Worm (Caenorhabditis elegans) whole organism, young adult: Measurements from ENCODE around the gene F40F8.1.

ENCODE experiments used
- C17E4.6 ChIP-seq: fragments of 200-800 bp; sonication (Bioruptor generic); IDR thresholded peaks from 2 replicates; pipeline ENCODE4 v1.3.6; 2022; ENCODE audit warnings: missing genetic modification reagents, missing genetic modification characterization, missing compliant biosample characterization
- F23B12.7 ChIP-seq: sonication (generic microtip); optimal IDR thresholded peaks from 2 replicates; lab custom pipeline; 2017; ENCODE audit warnings: missing genetic modification characterization, mild to moderate bottlenecking, missing compliant biosample characterization, antibody characterized with exemption, moderate library complexity; ENCODE audit not compliant: insufficient read depth
- F49E8.2 ChIP-seq: sonication (generic microtip); optimal IDR thresholded peaks from 3 replicates; lab custom pipeline; 2017; ENCODE audit warnings: missing genetic modification characterization, mild to moderate bottlenecking, missing compliant biosample characterization, antibody characterized with exemption, moderate library complexity; ENCODE audit not compliant: insufficient read depth
- F55B11.4 ChIP-seq: sonication (generic microtip); optimal IDR thresholded peaks from 2 replicates; lab custom pipeline; 2016; ENCODE audit warnings: missing compliant biosample characterization, missing genetic modification characterization, borderline replicate concordance; ENCODE audit not compliant: insufficient read depth
- K12H6.12 ChIP-seq: fragments of 200-800 bp; sonication (Bioruptor generic); optimal IDR thresholded peaks from 2 replicates; lab custom pipeline; 2018; ENCODE audit warnings: mild to moderate bottlenecking, missing genetic modification characterization, missing compliant biosample characterization
- T26A5.8 ChIP-seq: sonication (generic microtip); optimal IDR thresholded peaks from 2 replicates; lab custom pipeline; 2016; ENCODE audit warnings: missing genetic modification characterization, missing compliant biosample characterization
- Y79H2A.3 ChIP-seq: fragments of 200-800 bp; sonication (Bioruptor generic); conservative IDR thresholded peaks from 2 replicates; pipeline ENCODE4 v1.3.6; 2022; ENCODE audit warnings: missing genetic modification reagents, missing genetic modification characterization, missing compliant biosample characterization
- Y95B8A.8 ChIP-seq: fragments of 200-800 bp; sonication (Bioruptor generic); IDR thresholded peaks from 2 replicates; pipeline ENCODE4 v1.3.6; 2022; ENCODE audit warnings: missing genetic modification reagents, missing genetic modification characterization, missing compliant biosample characterization
- ZK185.1 ChIP-seq: sonication (generic microtip); optimal IDR thresholded peaks from 2 replicates; lab custom pipeline; 2016; ENCODE audit warnings: mild to moderate bottlenecking, missing genetic modification characterization, missing compliant biosample characterization; ENCODE audit not compliant: poor library complexity, severe bottlenecking
- akir-1 ChIP-seq: fragments of 200-800 bp; sonication (Bioruptor generic); optimal IDR thresholded peaks from 2 replicates; lab custom pipeline; 2018; ENCODE audit warnings: mild to moderate bottlenecking, missing genetic modification characterization, moderate library complexity, missing compliant biosample characterization
- attf-6 ChIP-seq: fragments of 200-800 bp; sonication (Bioruptor generic); IDR thresholded peaks from 2 replicates; pipeline ENCODE4 v1.3.6; 2022; ENCODE audit warnings: missing genetic modification reagents, missing genetic modification characterization, missing compliant biosample characterization
- ceh-27 ChIP-seq: fragments of 200-800 bp; sonication (Bioruptor generic); optimal IDR thresholded peaks from 2 replicates; lab custom pipeline; 2018; ENCODE audit warnings: mild to moderate bottlenecking, missing genetic modification characterization, moderate library complexity, missing compliant biosample characterization
- efl-1 ChIP-seq: fragments of 150-350 bp; optimal IDR thresholded peaks from 2 replicates; lab custom pipeline; 2014; ENCODE audit warnings: missing biosample characterization, missing genetic modification reagents, missing genetic modification characterization
- egrh-3 ChIP-seq: fragments of 200-800 bp; sonication (Bioruptor generic); IDR thresholded peaks from 2 replicates; pipeline ENCODE4 v1.3.6; 2022; ENCODE audit warnings: missing genetic modification reagents, missing genetic modification characterization, missing compliant biosample characterization
- hmg-1.2 ChIP-seq: fragments of 200-800 bp; sonication (Bioruptor generic); IDR thresholded peaks from 2 replicates; pipeline ENCODE4 v1.3.6; 2022; ENCODE audit warnings: missing genetic modification reagents, missing genetic modification characterization, missing compliant biosample characterization
- hmg-20 ChIP-seq: fragments of 200-800 bp; sonication (Bioruptor generic); IDR thresholded peaks from 2 replicates; pipeline ENCODE4 v1.3.6; 2022; ENCODE audit warnings: missing genetic modification reagents, missing genetic modification characterization, missing compliant biosample characterization
- hsf-1 ChIP-seq: fragments of 200-800 bp; sonication (Bioruptor generic); IDR thresholded peaks from 2 replicates; pipeline ENCODE4 v1.3.6; 2022; ENCODE audit warnings: missing genetic modification reagents, missing genetic modification characterization, missing compliant biosample characterization
- lag-1 ChIP-seq: fragments of 200-800 bp; sonication (Bioruptor generic); IDR thresholded peaks from 2 replicates; pipeline ENCODE4 v1.3.6; 2022; ENCODE audit warnings: missing genetic modification reagents, missing genetic modification characterization, missing compliant biosample characterization
- lin-26 ChIP-seq: fragments of 200-800 bp; sonication (Bioruptor generic); IDR thresholded peaks from 2 replicates; pipeline ENCODE4 v1.3.6; 2022; ENCODE audit warnings: missing genetic modification reagents, missing genetic modification characterization, missing compliant biosample characterization
- madf-10 ChIP-seq: sonication (generic microtip); optimal IDR thresholded peaks from 2 replicates; lab custom pipeline; 2016; ENCODE audit warnings: mild to moderate bottlenecking, missing genetic modification characterization, missing compliant biosample characterization
- mes-4 ChIP-seq: sonication (generic microtip); optimal IDR thresholded peaks from 2 replicates; lab custom pipeline; 2016; ENCODE audit warnings: missing genotype, missing genetic modification characterization, missing compliant biosample characterization
- nhr-120 ChIP-seq: fragments of 200-800 bp; sonication (Bioruptor generic); IDR thresholded peaks from 2 replicates; pipeline ENCODE4 v1.3.6; 2022; ENCODE audit warnings: missing genetic modification characterization, missing compliant biosample characterization
- nhr-27 ChIP-seq: fragments of 200-800 bp; sonication (Bioruptor generic); optimal IDR thresholded peaks from 2 replicates; lab custom pipeline; 2018; ENCODE audit warnings: mild to moderate bottlenecking, missing genetic modification characterization, moderate library complexity, missing compliant biosample characterization
- nhr-80 ChIP-seq: sonication (generic microtip); optimal IDR thresholded peaks from 2 replicates; lab custom pipeline; 2016; ENCODE audit warnings: missing genetic modification characterization, missing compliant biosample characterization
- pbrm-1 ChIP-seq: fragments of 200-800 bp; sonication (Bioruptor generic); IDR thresholded peaks from 2 replicates; pipeline ENCODE4 v1.3.6; 2022; ENCODE audit warnings: missing genetic modification reagents, missing genetic modification characterization, missing compliant biosample characterization
- sea-2 ChIP-seq: fragments of 200-800 bp; sonication (Bioruptor generic); IDR thresholded peaks from 2 replicates; pipeline ENCODE4 v1.3.6; 2022; ENCODE audit warnings: missing genetic modification characterization, missing compliant biosample characterization
- snpc-4 ChIP-seq, 5 experiments: fragments of 150-350 bp in 1 of 5; sonication (generic microtip) in 4 of 5; optimal IDR thresholded peaks; 2 replicates each; lab custom pipeline; 2014 to 2018; ENCODE audit warnings: missing genetic modification characterization in 5 of 5, missing biosample characterization in 3 of 5, antibody characterized with exemption in 2 of 5, mild to moderate bottlenecking in 2 of 5, missing compliant biosample characterization in 2 of 5, missing genotype in 2 of 5, moderate library complexity in 2 of 5, missing genetic modification reagents in 1 of 5
- tlf-1 ChIP-seq: fragments of 200-800 bp; sonication (Bioruptor generic); optimal IDR thresholded peaks from 2 replicates; lab custom pipeline; 2018; ENCODE audit warnings: mild to moderate bottlenecking, missing genetic modification characterization, missing compliant biosample characterization
- xnd-1 ChIP-seq: sonication (generic microtip); optimal IDR thresholded peaks from 2 replicates; lab custom pipeline; 2016; ENCODE audit warnings: missing genotype, missing genetic modification reagents, missing genetic modification characterization, missing compliant biosample characterization
- zfh-2 ChIP-seq: fragments of 200-800 bp; sonication (Bioruptor generic); conservative IDR thresholded peaks from 2 replicates; pipeline ENCODE4 v1.3.6; 2022; ENCODE audit warnings: missing genetic modification reagents, missing genetic modification characterization, missing compliant biosample characterization
- ztf-18 ChIP-seq: sonication (generic microtip); optimal IDR thresholded peaks from 2 replicates; lab custom pipeline; 2016; ENCODE audit warnings: missing genotype, mild to moderate bottlenecking, missing genetic modification characterization, missing compliant biosample characterization
- ztf-22 ChIP-seq: fragments of 200-800 bp; sonication (Bioruptor generic); optimal IDR thresholded peaks from 2 replicates; lab custom pipeline; 2018; ENCODE audit warnings: mild to moderate bottlenecking, missing genetic modification characterization, moderate library complexity, missing compliant biosample characterization
- ztf-25 ChIP-seq: fragments of 200-800 bp; sonication (Bioruptor generic); IDR thresholded peaks from 2 replicates; pipeline ENCODE4 v1.3.6; 2022; ENCODE audit warnings: missing genetic modification reagents, missing genetic modification characterization, missing compliant biosample characterization
- ztf-28 ChIP-seq: fragments of 200-800 bp; sonication (Bioruptor generic); IDR thresholded peaks from 2 replicates; pipeline ENCODE4 v1.3.6; 2022; ENCODE audit warnings: missing genetic modification reagents, missing genetic modification characterization, missing compliant biosample characterization
- ztf-6 ChIP-seq: fragments of 200-800 bp; sonication (Bioruptor generic); IDR thresholded peaks from 2 replicates; pipeline ENCODE4 v1.3.6; 2022; ENCODE audit warnings: missing genetic modification reagents, missing genetic modification characterization, missing compliant biosample characterization

Gene F40F8.1

ce11 chrII:11097154-11097887, 30.1 kb upstream of the F40F8.1 start, which contains the start of the genes rpl-36.A and nuo-1 (continued):
- TF ChIP-seq ztf-18 (tag; lab: Kevin White, UChicago), result peak; percentile 32
- peak; percentile 32 for TF ChIP-seq nhr-80 (tag; lab: Kevin White, UChicago)
- peak; percentile 14; the same call in 1 of the 2 replicates for TF ChIP-seq pbrm-1 (GFP tag; lab: Robert Waterston, UW)
- no peak for TF ChIP-seq C17E4.6 (GFP tag; lab: Robert Waterston, UW)
- no peak for TF ChIP-seq attf-6
- TF ChIP-seq F23B12.7 (tag; lab: Kevin White, UChicago), result peak; percentile 91
- TF ChIP-seq K12H6.12, result peak; percentile 46
- no peak for TF ChIP-seq mes-4 (tag; lab: Kevin White, UChicago)
- no peak for TF ChIP-seq hmg-20 (GFP tag; lab: Robert Waterston, UW)
- TF ChIP-seq Y95B8A.8 (GFP tag; lab: Robert Waterston, UW), result no peak
- no peak for TF ChIP-seq lin-26 (GFP tag; lab: Robert Waterston, UW)
- no peak for TF ChIP-seq nhr-27 (tag; lab: Kevin White, UChicago)
- TF ChIP-seq ztf-22 (GFP tag; lab: Kevin White, UChicago), result no peak
- TF ChIP-seq ztf-28 (GFP tag; lab: Robert Waterston, UW), result no peak

- TF ChIP-seq Y79H2A.3 (GFP tag; lab: Robert Waterston, UW) (peak; percentile 54; the same call in 1 of the 2 replicates), ceh-27 (no peak), tlf-1 (GFP tag; lab: Kevin White, UChicago) (no peak), sea-2 (no peak), efl-1 (GFP tag; lab: Kevin White, UChicago) (no peak), egrh-3 (GFP tag; lab: Robert Waterston, UW) (no peak), ZK185.1 (tag; lab: Kevin White, UChicago) (no peak), lag-1 (no peak)
These were observed 27.6 kb upstream of the F40F8.1 start, which contains the start of gene C09H10.4 for ce11 chrII:11099841-11100240. Gene C09H10.4, plus strand, starts transcription at chrII:11100141.

DNA sequence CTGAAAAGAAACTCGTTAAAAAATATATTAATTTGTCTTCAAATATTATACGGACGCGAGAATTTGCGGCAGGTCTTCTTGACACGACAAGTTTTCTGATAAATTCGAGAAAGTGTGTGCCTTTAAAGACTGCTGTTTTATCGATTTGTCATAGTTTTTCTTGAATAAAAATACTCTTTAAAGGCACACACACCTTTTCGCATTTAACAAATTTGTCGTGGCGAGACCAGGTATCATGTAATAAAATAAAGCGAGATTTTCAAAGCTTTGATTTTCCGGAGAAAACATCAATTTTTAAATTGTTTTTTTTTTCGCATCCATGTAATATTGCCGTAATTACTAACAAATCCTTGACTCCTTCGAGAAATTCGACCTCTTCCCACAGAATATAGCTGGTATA, 26.3 kb upstream of the F40F8.1 start:
- TF ChIP-seq F49E8.2 (tag; lab: Kevin White, UChicago) (no peak), hmg-1.2 (no peak), xnd-1 (tag; lab: Kevin White, UChicago) (no peak), ztf-25 (GFP tag; lab: Robert Waterston, UW) (no peak), T26A5.8 (tag; lab: Kevin White, UChicago) (no peak), lag-1 (no peak), zfh-2 (no peak), akir-1 (GFP tag; lab: Kevin White, UChicago) (no peak), snpc-4 (GFP tag; optimal IDR thresholded peaks at IDR 0.05; lab: Kevin White, UChicago) (no peak), snpc-4 (tag; optimal IDR thresholded peaks at IDR 0.05; lab: Kevin White, UChicago) (no peak), hsf-1 (GFP tag; lab: Robert Waterston, UW) (no peak), ztf-6 (GFP tag; lab: Robert Waterston, UW) (no peak), nhr-120 (GFP tag; lab: Robert Waterston, UW) (no peak), F55B11.4 (tag; lab: Kevin White, UChicago) (no peak), madf-10 (tag; lab: Kevin White, UChicago) (no peak), efl-1 (GFP tag; lab: Kevin White, UChicago) (no peak)
